Fruit fly (Drosophila melanogaster) whole organism, embryonic: ENCODE data around the gene ovm.

Experiments used
- B-H1 ChIP-seq: fragments of 200-800 bp; sonication (Bioruptor generic); IDR thresholded peaks from 3 replicates; pipeline ENCODE4 v1.3.6; 2022; ENCODE audit warnings: missing biosample characterization, missing genetic modification characterization
- Bteb2 ChIP-seq: fragments of 200-800 bp; sonication (Bioruptor generic); optimal IDR thresholded peaks from 2 replicates; lab custom pipeline; 2016; ENCODE audit warnings: missing biosample characterization, missing genetic modification characterization
- CG11696 ChIP-seq: fragments of 200-800 bp; sonication (Bioruptor generic); IDR thresholded peaks from 2 replicates; pipeline ENCODE4 v1.3.6; 2022; ENCODE audit warnings: missing biosample characterization, missing genetic modification characterization
- CG1233 ChIP-seq: fragments of 200-800 bp; sonication (Bioruptor generic); optimal IDR thresholded peaks from 4 replicates; lab custom pipeline; 2018; ENCODE audit warnings: missing biosample characterization, mild to moderate bottlenecking, missing genetic modification characterization
- CG13296 ChIP-seq: fragments of 200-800 bp; sonication (Bioruptor generic); optimal IDR thresholded peaks from 3 replicates; lab custom pipeline; 2018; ENCODE audit warnings: missing biosample characterization, mild to moderate bottlenecking, missing genetic modification characterization
- CG15479 ChIP-seq: fragments of 200-800 bp; sonication (Bioruptor generic); optimal IDR thresholded peaks from 3 replicates; lab custom pipeline; 2019; ENCODE audit warnings: missing biosample characterization, mild to moderate bottlenecking, missing genetic modification characterization, moderate library complexity
- CG15696 ChIP-seq: fragments of 200-800 bp; sonication (Bioruptor generic); optimal IDR thresholded peaks from 2 replicates; lab custom pipeline; 2019; ENCODE audit warnings: missing biosample characterization, mild to moderate bottlenecking, missing genetic modification characterization, moderate library complexity
- CG16779 ChIP-seq: fragments of 200-800 bp; sonication (Bioruptor generic); IDR thresholded peaks from 2 replicates; pipeline ENCODE4 v1.3.6; 2022; ENCODE audit warnings: missing biosample characterization, missing genetic modification characterization
- CG16815 ChIP-seq: fragments of 200-800 bp; sonication (Bioruptor generic); optimal IDR thresholded peaks from 3 replicates; lab custom pipeline; 2017; ENCODE audit warnings: missing biosample characterization, mild to moderate bottlenecking, missing genetic modification characterization
- CG2678 ChIP-seq: fragments of 200-800 bp; sonication (Bioruptor generic); optimal IDR thresholded peaks from 3 replicates; lab custom pipeline; 2019; ENCODE audit warnings: missing biosample characterization, mild to moderate bottlenecking, missing genetic modification characterization, moderate library complexity
- CG30020 ChIP-seq: fragments of 200-800 bp; optimal IDR thresholded peaks from 2 replicates; lab custom pipeline; 2019; ENCODE audit warnings: missing biosample characterization, mild to moderate bottlenecking, missing genetic modification characterization, moderate library complexity
- CG3163 ChIP-seq: fragments of 200-800 bp; sonication (Bioruptor generic); optimal IDR thresholded peaks from 3 replicates; lab custom pipeline; 2016; ENCODE audit warnings: missing biosample characterization, missing genetic modification characterization
- CG3407 ChIP-seq: fragments of 200-800 bp; sonication (Bioruptor generic); optimal IDR thresholded peaks from 2 replicates; lab custom pipeline; 2018; ENCODE audit warnings: missing biosample characterization, mild to moderate bottlenecking, missing genetic modification characterization
- CG6813 ChIP-seq: fragments of 200-800 bp; sonication (Bioruptor generic); optimal IDR thresholded peaks from 2 replicates; lab custom pipeline; 2017; ENCODE audit warnings: missing biosample characterization, missing genetic modification characterization, mild to moderate bottlenecking, moderate library complexity, missing genetic modification reagents
- CG7786 ChIP-seq: fragments of 200-800 bp; sonication (Bioruptor generic); optimal IDR thresholded peaks from 2 replicates; lab custom pipeline; 2016; ENCODE audit warnings: missing biosample characterization, missing genetic modification characterization
- CG8281 ChIP-seq: fragments of 200-800 bp; sonication (Bioruptor generic); optimal IDR thresholded peaks from 2 replicates; lab custom pipeline; 2018; ENCODE audit warnings: missing biosample characterization, mild to moderate bottlenecking, missing genetic modification characterization, moderate library complexity
- CG8944 ChIP-seq: fragments of 200-800 bp; sonication (Bioruptor generic); optimal IDR thresholded peaks from 3 replicates; lab custom pipeline; 2016; ENCODE audit warnings: missing biosample characterization, missing genetic modification characterization
- CrebB ChIP-seq: fragments of 200-800 bp; sonication (Bioruptor generic); optimal IDR thresholded peaks from 3 replicates; lab custom pipeline; 2018; ENCODE audit warnings: missing biosample characterization, mild to moderate bottlenecking, missing genetic modification characterization
- D ChIP-seq, 2 experiments: fragments of 200-800 bp in 1 of 2; fragments of >200 bp in 1 of 2; sonication (Bioruptor generic) in 1 of 2; optimal IDR thresholded peaks; 2 replicates in 1 of 2; 3 replicates in 1 of 2; lab custom pipeline; 2017; ENCODE audit warnings: mild to moderate bottlenecking in 1 of 2, missing biosample characterization in 1 of 2, missing genetic modification characterization in 1 of 2, missing genetic modification reagents in 1 of 2
- D19B ChIP-seq: fragments of 200-800 bp; sonication (Bioruptor generic); optimal IDR thresholded peaks from 2 replicates; lab custom pipeline; 2017; ENCODE audit warnings: missing biosample characterization, mild to moderate bottlenecking, missing genetic modification characterization
- Doc3 ChIP-seq: fragments of 200-800 bp; sonication (Bioruptor generic); IDR thresholded peaks from 3 replicates; pipeline ENCODE4 v1.3.6; 2022; ENCODE audit warnings: missing biosample characterization, missing genetic modification characterization; ENCODE audit not compliant: partially characterized antibody
- Hr51 ChIP-seq, 2 experiments: fragments of 200-800 bp; sonication (Bioruptor generic); optimal IDR thresholded peaks; 2 replicates in 1 of 2; 3 replicates in 1 of 2; lab custom pipeline; 2016 to 2018; ENCODE audit warnings: missing biosample characterization in 2 of 2, missing genetic modification characterization in 2 of 2, mild to moderate bottlenecking in 1 of 2, moderate library complexity in 1 of 2
- Med ChIP-seq: fragments of 200-800 bp; sonication (Bioruptor generic); peaks from one replicate; lab custom pipeline; 2016; ENCODE audit warnings: missing biosample characterization, missing genetic modification characterization, mild to moderate bottlenecking, inconsistent platforms, moderate library complexity
- Meics ChIP-seq: fragments of 200-800 bp; sonication (Bioruptor generic); optimal IDR thresholded peaks from 2 replicates; lab custom pipeline; 2017; ENCODE audit warnings: missing biosample characterization, mild to moderate bottlenecking, missing genetic modification characterization
- NC2β ChIP-seq: fragments of 200-800 bp; sonication (Bioruptor generic); optimal IDR thresholded peaks from 2 replicates; lab custom pipeline; 2016; ENCODE audit warnings: missing biosample characterization, missing genetic modification characterization
- Neu2 ChIP-seq: fragments of 200-800 bp; sonication (Bioruptor generic); optimal IDR thresholded peaks from 3 replicates; lab custom pipeline; 2016; ENCODE audit warnings: missing biosample characterization, missing genetic modification characterization, borderline replicate concordance
- amos ChIP-seq: fragments of 200-800 bp; sonication (Bioruptor generic); IDR thresholded peaks from 2 replicates; pipeline ENCODE4 v1.3.6; 2022; ENCODE audit warnings: missing biosample characterization, missing genetic modification characterization; ENCODE audit not compliant: partially characterized antibody
- ash1 ChIP-seq: fragments of 200-800 bp; sonication (Bioruptor generic); optimal IDR thresholded peaks from 2 replicates; lab custom pipeline; 2018; ENCODE audit warnings: missing biosample characterization, mild to moderate bottlenecking, missing genetic modification characterization
- cad ChIP-seq: fragments of >200 bp; optimal IDR thresholded peaks from 2 replicates; lab custom pipeline; 2017; ENCODE audit warnings: missing biosample characterization, missing genetic modification characterization
- chif ChIP-seq, 2 experiments: fragments of 200-800 bp; sonication (Bioruptor generic); optimal IDR thresholded peaks; 3 replicates each; lab custom pipeline; 2016; ENCODE audit warnings: missing biosample characterization in 2 of 2, missing genetic modification characterization in 2 of 2
- chinmo ChIP-seq: fragments of 200-800 bp; sonication (Bioruptor generic); IDR thresholded peaks from 4 replicates; pipeline ENCODE4 v1.3.6; 2022; ENCODE audit warnings: missing biosample characterization, missing genetic modification characterization; ENCODE audit not compliant: partially characterized antibody
- crp ChIP-seq, 2 experiments: fragments of 200-800 bp; sonication (Bioruptor generic); optimal IDR thresholded peaks; 2 replicates in 1 of 2; 3 replicates in 1 of 2; lab custom pipeline; 2017; ENCODE audit warnings: missing biosample characterization in 2 of 2, missing genetic modification characterization in 2 of 2, mild to moderate bottlenecking in 1 of 2, moderate library complexity in 1 of 2
- fd64A ChIP-seq: fragments of 200-800 bp; sonication (Bioruptor generic); optimal IDR thresholded peaks from 3 replicates; lab custom pipeline; 2018; ENCODE audit warnings: missing biosample characterization, mild to moderate bottlenecking, missing genetic modification characterization
- gro ChIP-seq: fragments of 200-800 bp; sonication (Bioruptor generic); optimal IDR thresholded peaks from 2 replicates; lab custom pipeline; 2016; ENCODE audit warnings: missing biosample characterization, missing genetic modification characterization
- kni ChIP-seq: fragments of 200-800 bp; sonication (Bioruptor generic); optimal IDR thresholded peaks from 3 replicates; lab custom pipeline; 2017; ENCODE audit warnings: mild to moderate bottlenecking, missing biosample characterization, missing genetic modification reagents, missing genetic modification characterization
- lab ChIP-seq: fragments of 200-800 bp; sonication (Bioruptor generic); optimal IDR thresholded peaks from 3 replicates; lab custom pipeline; 2017; ENCODE audit warnings: missing biosample characterization, missing genetic modification characterization, mild to moderate bottlenecking, moderate library complexity, missing genetic modification reagents
- lbe ChIP-seq: fragments of 200-800 bp; sonication (Bioruptor generic); optimal IDR thresholded peaks from 2 replicates; lab custom pipeline; 2016; ENCODE audit warnings: missing biosample characterization, mild to moderate bottlenecking, missing genetic modification characterization
- lmd ChIP-seq: fragments of 200-800 bp; sonication (Bioruptor generic); IDR thresholded peaks from 2 replicates; pipeline ENCODE4 v1.3.6; 2022; ENCODE audit warnings: missing biosample characterization, missing genetic modification characterization
- nom ChIP-seq: fragments of 200-800 bp; sonication (Bioruptor generic); optimal IDR thresholded peaks from 2 replicates; lab custom pipeline; 2017; ENCODE audit warnings: missing biosample characterization, missing genetic modification characterization, mild to moderate bottlenecking, moderate library complexity, missing genetic modification reagents
- prd ChIP-seq, 3 experiments: fragments of >200 bp in 2 of 3; fragments of 200-800 bp in 1 of 3; sonication (Bioruptor generic) in 1 of 3; optimal IDR thresholded peaks in 2 of 3; IDR thresholded peaks in 1 of 3; 2 replicates in 2 of 3; 3 replicates in 1 of 3; pipeline versions ENCODE4 v1.3.6 to Lab custom; 2017 to 2022; ENCODE audit warnings: missing biosample characterization in 1 of 3, missing genetic modification characterization in 1 of 3
- pros ChIP-seq: fragments of 200-800 bp; sonication (Bioruptor generic); optimal IDR thresholded peaks from 3 replicates; lab custom pipeline; 2019; ENCODE audit warnings: missing biosample characterization, mild to moderate bottlenecking, missing genetic modification characterization, moderate library complexity
- run ChIP-seq: fragments of 200-800 bp; sonication (Bioruptor generic); optimal IDR thresholded peaks from 3 replicates; lab custom pipeline; 2018; ENCODE audit warnings: missing biosample characterization, mild to moderate bottlenecking, missing genetic modification characterization
- scrt ChIP-seq: fragments of 200-800 bp; sonication (Bioruptor generic); optimal IDR thresholded peaks from 2 replicates; lab custom pipeline; 2018; ENCODE audit warnings: missing biosample characterization, mild to moderate bottlenecking, missing genetic modification characterization, moderate library complexity
- sd ChIP-seq: fragments of 200-800 bp; sonication (Bioruptor generic); optimal IDR thresholded peaks from 3 replicates; lab custom pipeline; 2018; ENCODE audit warnings: missing biosample characterization, mild to moderate bottlenecking, missing genetic modification characterization, moderate library complexity
- sqz ChIP-seq: fragments of 200-800 bp; sonication (Bioruptor generic); optimal IDR thresholded peaks from 3 replicates; lab custom pipeline; 2018; ENCODE audit warnings: missing biosample characterization, mild to moderate bottlenecking, missing genetic modification characterization
- trem ChIP-seq: fragments of 200-800 bp; optimal IDR thresholded peaks from 3 replicates; lab custom pipeline; 2019; ENCODE audit warnings: missing biosample characterization, mild to moderate bottlenecking, missing genetic modification characterization, moderate library complexity
- tx ChIP-seq: fragments of 200-800 bp; sonication (Bioruptor generic); optimal IDR thresholded peaks from 2 replicates; lab custom pipeline; 2016; ENCODE audit warnings: missing biosample characterization, missing genetic modification characterization

ovm gene

DNA sequence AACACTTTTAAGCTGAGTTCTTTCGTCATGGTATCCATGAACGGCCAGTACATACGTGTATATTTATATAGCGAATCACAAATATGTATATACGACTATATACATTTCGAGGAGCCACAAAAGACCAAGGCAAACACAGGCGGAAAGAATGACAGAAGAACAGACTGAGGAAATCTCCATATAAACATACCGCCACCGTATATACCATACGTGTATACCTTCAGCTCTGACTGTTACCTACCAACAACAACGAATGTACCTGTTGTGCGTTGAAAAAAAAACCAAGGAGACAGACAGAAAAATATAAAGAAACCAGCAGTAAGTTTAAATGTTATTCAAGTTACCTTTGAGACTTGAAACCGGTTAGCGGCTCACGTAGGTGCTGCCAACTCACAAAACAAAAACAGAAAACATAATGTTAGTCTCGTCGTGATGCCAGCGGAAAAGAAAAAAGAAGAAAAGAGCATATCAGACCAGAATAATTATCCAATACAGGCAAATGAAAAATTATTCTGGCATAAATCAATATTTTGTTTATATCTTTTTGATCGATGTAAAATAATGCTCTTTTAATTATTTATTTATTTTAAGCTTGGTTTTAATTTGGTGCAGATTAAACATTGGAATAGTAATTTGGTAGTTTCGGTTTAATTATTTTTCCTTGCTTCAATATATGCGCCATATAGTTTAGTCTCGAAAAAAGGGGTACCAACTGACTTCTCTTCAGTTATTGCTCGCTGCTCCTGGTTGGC is 30.9 kb upstream of the ovm start (continued):
- TF ChIP-seq Neu2 (GFP tag; lab: Kevin White, UChicago) (no peak), CG8944 (GFP tag; lab: Kevin White, UChicago) (no peak), pros (peak; percentile 59), CG15479 (no peak), cad (GFP tag; lab: Kevin White, UChicago) (no peak), Hr51 (GFP tag; optimal IDR thresholded peaks at IDR 0.05; lab: Kevin White, UChicago) (peak in 1 of 2 experiments; percentile 5), tx (GFP tag; lab: Kevin White, UChicago) (no peak), CG7786 (GFP tag; lab: Kevin White, UChicago) (no peak), CG13296 (GFP tag; lab: Kevin White, UChicago) (peak; percentile 28), kni (peak; percentile 79), CG8281 (tag; lab: Kevin White, UChicago) (peak; percentile 22), CrebB (tag; lab: Kevin White, UChicago) (no peak), CG16779 (0 out of 2 replicates have a peak, but pooled peaks have one; percentile 47), lbe (GFP tag; lab: Kevin White, UChicago) (peak; percentile 60), fd64A (no peak), CG3163 (GFP tag; lab: Kevin White, UChicago) (no peak), lmd (GFP tag; lab: Robert Waterston, UW) (no peak), CG30020 (tag; lab: Kevin White, UChicago) (no peak), D19B (peak; percentile 55), trem (peak; percentile 69), CG2678 (tag; lab: Kevin White, UChicago) (peak; percentile 40), chif (GFP tag; optimal IDR thresholded peaks at IDR 0.05; lab: Kevin White, UChicago) (no peak), sd (tag; lab: Kevin White, UChicago) (peak; percentile 59), chinmo (GFP tag; lab: Robert Waterston, UW) (peak; percentile 81; the same call in 1 of the 4 replicates), CG15696 (peak; percentile 24), run (tag; lab: Kevin White, UChicago) (no peak), Med (GFP tag; lab: Kevin White, UChicago) (peak; percentile 73), ash1 (peak; percentile 13), CG6813 (GFP tag; lab: Kevin White, UChicago) (peak; percentile 59), nom (GFP tag; lab: Kevin White, UChicago) (peak; percentile 71), crp (GFP tag; optimal IDR thresholded peaks at IDR 0.05; lab: Kevin White, UChicago) (no peak), Bteb2 (no peak), sqz (GFP tag; lab: Kevin White, UChicago) (peak; percentile 81), amos (GFP tag; lab: Robert Waterston, UW) (no peak), NC2β (GFP tag; lab: Kevin White, UChicago) (no peak), D (optimal IDR thresholded peaks at IDR 0.05; lab: Kevin White, UChicago) (no peak), D (GFP tag; optimal IDR thresholded peaks at IDR 0.05; lab: Kevin White, UChicago) (no peak), CG3407 (GFP tag; lab: Kevin White, UChicago) (no peak), CG1233 (GFP tag; lab: Kevin White, UChicago) (peak; percentile 14), B-H1 (GFP tag; lab: Robert Waterston, UW) (no peak), CG16815 (GFP tag; lab: Kevin White, UChicago) (no peak), Doc3 (no peak), Meics (GFP tag; lab: Kevin White, UChicago) (peak; percentile 19), CG11696 (GFP tag; lab: Robert Waterston, UW) (no peak), lab (GFP tag; lab: Kevin White, UChicago) (peak; percentile 46), scrt (GFP tag; lab: Kevin White, UChicago) (peak; percentile 4), gro (GFP tag; lab: Kevin White, UChicago) (no peak), prd (optimal IDR thresholded peaks at IDR 0.05; lab: Kevin White, UChicago) (no peak), prd (GFP tag; IDR thresholded peaks at IDR 0.05; lab: Robert Waterston, UW) (no peak)
